Worm (Caenorhabditis elegans): Measurements from ENCODE around the gene pfas-1.
A peak's percentile ranks its signal among the peaks of the same experiment; 100 is the strongest.

The pfas-1 gene

DNA sequence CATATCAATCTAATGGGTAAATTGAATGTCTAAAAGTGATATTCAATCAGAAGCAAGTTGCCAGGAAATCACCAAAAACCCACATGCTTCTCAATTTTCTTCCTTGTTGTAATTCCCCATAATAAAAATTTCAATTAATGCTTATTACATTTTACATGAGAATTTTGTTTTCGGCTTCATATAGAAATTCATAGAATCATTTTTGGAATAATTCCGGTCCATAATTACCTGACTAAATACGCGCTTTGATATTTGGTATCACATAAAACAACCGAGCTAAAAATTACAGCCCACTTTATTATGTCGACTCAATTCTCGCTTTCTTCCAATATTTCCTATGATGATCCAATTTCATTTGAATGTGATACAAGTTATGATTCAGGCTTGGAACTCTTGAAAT, 28.8 kb upstream of the pfas-1 start, which contains the start of gene srg-13:
Gene srg-13 (plus strand): TSS at position 301 of the 400 bp plus-strand sequence.
- TF ChIP-seq B0310.2 (tag; optimal IDR thresholded peaks at IDR 0.05) (no peak), hmbx-1 (tag; optimal IDR thresholded peaks at IDR 0.05) (no peak), hnd-1 (tag; optimal IDR thresholded peaks at IDR 0.05) (no peak), hmg-4 (GFP tag; optimal IDR thresholded peaks at IDR 0.05) (no peak)

- TF ChIP-seq sea-1 (GFP tag; conservative IDR thresholded peaks at IDR 0.05) (no peak), tbx-37 (GFP tag; conservative IDR thresholded peaks at IDR 0.05) (no peak), flt-1 (GFP tag; IDR thresholded peaks at IDR 0.05) (no peak), pes-1 (GFP tag; IDR thresholded peaks at IDR 0.05) (no peak), hmbx-1 (tag; optimal IDR thresholded peaks at IDR 0.05) (no peak), ceh-36 (tag; optimal IDR thresholded peaks at IDR 0.05) (no peak), hnd-1 (tag; optimal IDR thresholded peaks at IDR 0.05) (no peak), tbx-11 (GFP tag; IDR thresholded peaks at IDR 0.05) (no peak), aly-1 (tag; optimal IDR thresholded peaks at IDR 0.05) (no peak), scrt-1 (GFP tag; IDR thresholded peaks at IDR 0.05) (no peak), ceh-13 (GFP tag; optimal IDR thresholded peaks at IDR 0.05) (no peak), hmg-4 (GFP tag; optimal IDR thresholded peaks at IDR 0.05) (no peak), ama-1 (optimal IDR thresholded peaks at IDR 0.05) (no peak), tra-4 (tag; optimal IDR thresholded peaks at IDR 0.05) (no peak), B0310.2 (tag; optimal IDR thresholded peaks at IDR 0.05) (no peak), F13C5.2 (tag; optimal IDR thresholded peaks at IDR 0.05) (no peak), ets-7 (tag; optimal IDR thresholded peaks at IDR 0.05) (no peak)
These were observed 28.4 kb upstream of the pfas-1 start, which contains the start of gene T23F11.11 for ce11 chrIII:4671491-4671890. TSS of gene T23F11.11 (minus strand) at chrIII:4671591.

ce11 chrIII:4668073-4668472, 25.0 kb upstream of the pfas-1 start:
- TF ChIP-seq sea-1 (GFP tag; conservative IDR thresholded peaks at IDR 0.05) (no peak), scrt-1 (GFP tag; IDR thresholded peaks at IDR 0.05) (no peak), pes-1 (GFP tag; IDR thresholded peaks at IDR 0.05) (no peak), tbx-37 (GFP tag; conservative IDR thresholded peaks at IDR 0.05) (no peak), tra-4 (tag; optimal IDR thresholded peaks at IDR 0.05) (no peak), aly-1 (tag; optimal IDR thresholded peaks at IDR 0.05) (no peak), flt-1 (GFP tag; IDR thresholded peaks at IDR 0.05) (no peak), ceh-36 (tag; optimal IDR thresholded peaks at IDR 0.05) (no peak), tbx-11 (GFP tag; IDR thresholded peaks at IDR 0.05) (no peak), ceh-13 (GFP tag; optimal IDR thresholded peaks at IDR 0.05) (no peak)

- no peak for TF ChIP-seq scrt-1 (GFP tag; IDR thresholded peaks at IDR 0.05)
- no peak for TF ChIP-seq tbx-11 (GFP tag; IDR thresholded peaks at IDR 0.05)
- no peak for TF ChIP-seq ama-1 (optimal IDR thresholded peaks at IDR 0.05)
- peak; percentile 87 for TF ChIP-seq hmg-4 (GFP tag; optimal IDR thresholded peaks at IDR 0.05)
- 0 out of 2 replicates have a peak, but pooled peaks have one; percentile 23 for TF ChIP-seq sea-1 (GFP tag; conservative IDR thresholded peaks at IDR 0.05)
- no peak for TF ChIP-seq tra-4 (tag; optimal IDR thresholded peaks at IDR 0.05)
- TF ChIP-seq aly-1 (tag; optimal IDR thresholded peaks at IDR 0.05): peak; percentile 67
- peak; percentile 83 for TF ChIP-seq F13C5.2 (tag; optimal IDR thresholded peaks at IDR 0.05)
- TF ChIP-seq ceh-36 (tag; optimal IDR thresholded peaks at IDR 0.05): peak; percentile 7
- TF ChIP-seq ceh-13 (GFP tag; optimal IDR thresholded peaks at IDR 0.05): no peak
These were observed 23.8 kb upstream of the pfas-1 start for ce11 chrIII:4666753-4667400.

DNA sequence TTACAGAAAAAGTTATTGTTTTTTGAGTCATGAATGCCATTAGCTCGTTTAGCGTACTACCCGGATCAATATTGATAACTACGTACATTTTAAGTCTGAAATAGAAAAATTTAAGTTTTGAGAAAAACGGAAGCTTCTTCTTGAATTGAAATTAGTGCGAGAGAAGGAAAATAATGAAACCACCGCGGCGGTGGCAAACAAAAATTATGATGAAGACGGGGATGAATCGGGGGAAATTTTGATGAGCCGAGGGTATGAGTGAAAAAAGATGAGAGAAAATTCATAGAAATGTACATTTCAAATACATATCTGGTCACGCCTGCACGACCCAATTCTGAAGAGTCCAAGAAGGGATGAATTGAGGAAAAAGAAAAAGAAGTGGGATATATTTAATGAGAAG, 22.2 kb upstream of the pfas-1 start, which contains the start of gene T23F11.4:
Gene T23F11.4 (minus strand): TSS at position 101 of the 400 bp plus-strand sequence.
- no peak for TF ChIP-seq scrt-1 (GFP tag; IDR thresholded peaks at IDR 0.05)
- no peak for TF ChIP-seq hmbx-1 (tag; optimal IDR thresholded peaks at IDR 0.05)
- no peak for TF ChIP-seq F13C5.2 (tag; optimal IDR thresholded peaks at IDR 0.05)

ce11 chrIII:4659426-4659825, 16.3 kb upstream of the pfas-1 start:
- TF ChIP-seq aly-1 (tag; optimal IDR thresholded peaks at IDR 0.05) (no peak), tra-4 (tag; optimal IDR thresholded peaks at IDR 0.05) (no peak), flt-1 (GFP tag; IDR thresholded peaks at IDR 0.05) (no peak), hmbx-1 (tag; optimal IDR thresholded peaks at IDR 0.05) (no peak)

ce11 chrIII:4658384-4658844, 15.3 kb upstream of the pfas-1 start, which contains the start of gene cdka-1:
TSS of gene cdka-1 (plus strand) at chrIII:4658794.
- no peak for TF ChIP-seq sea-1 (GFP tag; conservative IDR thresholded peaks at IDR 0.05)
- TF ChIP-seq tra-4 (tag; optimal IDR thresholded peaks at IDR 0.05): no peak
- no peak for TF ChIP-seq ets-7 (tag; optimal IDR thresholded peaks at IDR 0.05)
- no peak for TF ChIP-seq hmg-4 (GFP tag; optimal IDR thresholded peaks at IDR 0.05)
- TF ChIP-seq scrt-1 (GFP tag; IDR thresholded peaks at IDR 0.05): no peak
- no peak for TF ChIP-seq tbx-11 (GFP tag; IDR thresholded peaks at IDR 0.05)
- no peak for TF ChIP-seq ama-1 (optimal IDR thresholded peaks at IDR 0.05)
- no peak for TF ChIP-seq B0310.2 (tag; optimal IDR thresholded peaks at IDR 0.05)
- TF ChIP-seq hmbx-1 (tag; optimal IDR thresholded peaks at IDR 0.05): no peak
- TF ChIP-seq pes-1 (GFP tag; IDR thresholded peaks at IDR 0.05): no peak
- no peak for TF ChIP-seq ceh-13 (GFP tag; optimal IDR thresholded peaks at IDR 0.05)
- no peak for TF ChIP-seq ceh-36 (tag; optimal IDR thresholded peaks at IDR 0.05)
- TF ChIP-seq aly-1 (tag; optimal IDR thresholded peaks at IDR 0.05): no peak
- no peak for TF ChIP-seq hnd-1 (tag; optimal IDR thresholded peaks at IDR 0.05)
- no peak for TF ChIP-seq tbx-37 (GFP tag; conservative IDR thresholded peaks at IDR 0.05)
- no peak for TF ChIP-seq flt-1 (GFP tag; IDR thresholded peaks at IDR 0.05)
- TF ChIP-seq F13C5.2 (tag; optimal IDR thresholded peaks at IDR 0.05): no peak

- TF ChIP-seq aly-1 (tag; optimal IDR thresholded peaks at IDR 0.05) (no peak), ceh-13 (GFP tag; optimal IDR thresholded peaks at IDR 0.05) (no peak), hmg-4 (GFP tag; optimal IDR thresholded peaks at IDR 0.05) (no peak), hnd-1 (tag; optimal IDR thresholded peaks at IDR 0.05) (no peak), scrt-1 (GFP tag; IDR thresholded peaks at IDR 0.05) (no peak), ets-7 (tag; optimal IDR thresholded peaks at IDR 0.05) (no peak)
These were observed 14.3 kb upstream of the pfas-1 start for ce11 chrIII:4657386-4657785.

All from whole organism, early embryonic.